Fruit fly (Drosophila melanogaster): ENCODE data around the gene Cyt-c-d.

dm6 chr2L:16738206-16738900 lies 22.7 kb downstream of the Cyt-c-d start, which contains the start of the genes glu and ChLD3:
- TF ChIP-seq CG10348 (GFP tag; IDR thresholded peaks at IDR 0.05) (no peak), CG4496 (GFP tag; IDR thresholded peaks at IDR 0.05) (no peak), Snoo (tag; optimal IDR thresholded peaks at IDR 0.05) (no peak), CG8301 (tag; optimal IDR thresholded peaks at IDR 0.05) (no peak), CG14655 (GFP tag; optimal IDR thresholded peaks at IDR 0.05) (no peak), Pif1B (GFP tag; optimal IDR thresholded peaks at IDR 0.05) (no peak), CG17806 (tag; optimal IDR thresholded peaks at IDR 0.05) (no peak), Pif1A (GFP tag; optimal IDR thresholded peaks at IDR 0.05) (no peak)

All from whole organism, pupa.